Worm (Caenorhabditis elegans) whole organism, midembryonic: ENCODE data around the gene Y57A10C.8.

Source experiments
- T22C8.4 ChIP-seq: fragments of 200-800 bp; sonication (Bioruptor generic); IDR thresholded peaks from 2 replicates; pipeline ENCODE4 v1.3.6; 2022; ENCODE audit warnings: missing genetic modification characterization, missing compliant biosample characterization
- cog-1 ChIP-seq: sonication (generic microtip); optimal IDR thresholded peaks from 2 replicates; lab custom pipeline; 2016; ENCODE audit warnings: missing genetic modification characterization, missing compliant biosample characterization
- flt-1 ChIP-seq: fragments of 200-800 bp; sonication (Bioruptor generic); IDR thresholded peaks from 2 replicates; pipeline ENCODE4 v1.3.6; 2022; ENCODE audit warnings: missing genetic modification characterization, missing compliant biosample characterization
- klf-2 ChIP-seq: fragments of 200-800 bp; sonication (Bioruptor generic); conservative IDR thresholded peaks from 2 replicates; pipeline ENCODE4 v1.3.6; 2022; ENCODE audit warnings: missing genetic modification reagents, missing genetic modification characterization, missing compliant biosample characterization
- med-1 ChIP-seq: sonication (generic microtip); optimal IDR thresholded peaks from 2 replicates; lab custom pipeline; 2017; ENCODE audit warnings: missing genetic modification characterization, mild to moderate bottlenecking, missing compliant biosample characterization, antibody characterized with exemption, missing genetic modification reagents; ENCODE audit not compliant: insufficient read depth
- ref-1 ChIP-seq: fragments of 200-800 bp; sonication (Bioruptor generic); conservative IDR thresholded peaks from 2 replicates; pipeline ENCODE4 v1.3.6; 2022; ENCODE audit warnings: missing genetic modification reagents, missing genetic modification characterization, missing compliant biosample characterization
- tab-1 ChIP-seq: fragments of 200-800 bp; sonication (Bioruptor generic); IDR thresholded peaks from 2 replicates; pipeline ENCODE4 v1.3.6; 2022; ENCODE audit warnings: missing genetic modification characterization, missing compliant biosample characterization
- ztf-23 ChIP-seq: fragments of 200-800 bp; sonication (Bioruptor generic); IDR thresholded peaks from 2 replicates; pipeline ENCODE4 v1.3.6; 2022; ENCODE audit warnings: missing genetic modification reagents, missing genetic modification characterization, missing compliant biosample characterization
- ztf-29 ChIP-seq: fragments of 200-800 bp; sonication (Bioruptor generic); IDR thresholded peaks from 2 replicates; pipeline ENCODE4 v1.3.6; 2022; ENCODE audit warnings: missing genetic modification reagents, missing genetic modification characterization, missing compliant biosample characterization

The Y57A10C.8 gene

ce11 chrII:12385815-12386214 lies 43.8 kb downstream of the Y57A10C.8 start:
- TF ChIP-seq T22C8.4 (GFP tag; lab: Robert Waterston, UW) = no peak
- no peak for TF ChIP-seq klf-2 (GFP tag; lab: Robert Waterston, UW)
- no peak for TF ChIP-seq cog-1 (tag; lab: Kevin White, UChicago)
- TF ChIP-seq ztf-23 (GFP tag; lab: Robert Waterston, UW) = no peak
- TF ChIP-seq tab-1 (GFP tag; lab: Robert Waterston, UW) = no peak
- no peak for TF ChIP-seq ztf-29 (GFP tag; lab: Robert Waterston, UW)
- no peak for TF ChIP-seq med-1 (GFP tag; lab: Kevin White, UChicago)
- no peak for TF ChIP-seq ref-1 (GFP tag; lab: Robert Waterston, UW)
- no peak for TF ChIP-seq flt-1 (GFP tag; lab: Robert Waterston, UW)

- TF ChIP-seq flt-1 (GFP tag; lab: Robert Waterston, UW) (no peak), med-1 (GFP tag; lab: Kevin White, UChicago) (no peak), ref-1 (GFP tag; lab: Robert Waterston, UW) (no peak), T22C8.4 (GFP tag; lab: Robert Waterston, UW) (no peak), klf-2 (GFP tag; lab: Robert Waterston, UW) (no peak), ztf-23 (GFP tag; lab: Robert Waterston, UW) (no peak), cog-1 (tag; lab: Kevin White, UChicago) (no peak), ztf-29 (GFP tag; lab: Robert Waterston, UW) (no peak), tab-1 (GFP tag; lab: Robert Waterston, UW) (no peak)
Measured at ce11 chrII:12382625-12383562, 46.7 kb downstream of the Y57A10C.8 start, which contains the start of gene btb-14. Gene btb-14 (plus strand): TSS chrII:12383463.

- no peak for TF ChIP-seq klf-2 (GFP tag; lab: Robert Waterston, UW)
- no peak for TF ChIP-seq ref-1 (GFP tag; lab: Robert Waterston, UW)
- TF ChIP-seq cog-1 (tag; lab: Kevin White, UChicago) = no peak
- TF ChIP-seq tab-1 (GFP tag; lab: Robert Waterston, UW) = no peak
- TF ChIP-seq T22C8.4 (GFP tag; lab: Robert Waterston, UW) = no peak
- no peak for TF ChIP-seq med-1 (GFP tag; lab: Kevin White, UChicago)
- no peak for TF ChIP-seq ztf-23 (GFP tag; lab: Robert Waterston, UW)
- TF ChIP-seq ztf-29 (GFP tag; lab: Robert Waterston, UW) = no peak
- no peak for TF ChIP-seq flt-1 (GFP tag; lab: Robert Waterston, UW)
Measured at ce11 chrII:12380888-12381287, 48.8 kb downstream of the Y57A10C.8 start.

- TF ChIP-seq ztf-29 (GFP tag; lab: Robert Waterston, UW) (no peak), med-1 (GFP tag; lab: Kevin White, UChicago) (no peak), tab-1 (GFP tag; lab: Robert Waterston, UW) (no peak), cog-1 (tag; lab: Kevin White, UChicago) (no peak)
Measured at ce11 chrII:12379430-12379829, 50.2 kb downstream of the Y57A10C.8 start, which contains the start of gene marc-5. Gene marc-5 (minus strand): TSS chrII:12379530.

ce11 chrII:12378793-12379192 lies 50.9 kb downstream of the Y57A10C.8 start:
- no peak for TF ChIP-seq T22C8.4 (GFP tag; lab: Robert Waterston, UW)
- TF ChIP-seq med-1 (GFP tag; lab: Kevin White, UChicago) = no peak
- TF ChIP-seq ztf-29 (GFP tag; lab: Robert Waterston, UW) = no peak
- no peak for TF ChIP-seq cog-1 (tag; lab: Kevin White, UChicago)
- TF ChIP-seq tab-1 (GFP tag; lab: Robert Waterston, UW) = no peak
